Worm (Caenorhabditis elegans): Measurements from ENCODE around the gene T22D1.3.

DNA sequence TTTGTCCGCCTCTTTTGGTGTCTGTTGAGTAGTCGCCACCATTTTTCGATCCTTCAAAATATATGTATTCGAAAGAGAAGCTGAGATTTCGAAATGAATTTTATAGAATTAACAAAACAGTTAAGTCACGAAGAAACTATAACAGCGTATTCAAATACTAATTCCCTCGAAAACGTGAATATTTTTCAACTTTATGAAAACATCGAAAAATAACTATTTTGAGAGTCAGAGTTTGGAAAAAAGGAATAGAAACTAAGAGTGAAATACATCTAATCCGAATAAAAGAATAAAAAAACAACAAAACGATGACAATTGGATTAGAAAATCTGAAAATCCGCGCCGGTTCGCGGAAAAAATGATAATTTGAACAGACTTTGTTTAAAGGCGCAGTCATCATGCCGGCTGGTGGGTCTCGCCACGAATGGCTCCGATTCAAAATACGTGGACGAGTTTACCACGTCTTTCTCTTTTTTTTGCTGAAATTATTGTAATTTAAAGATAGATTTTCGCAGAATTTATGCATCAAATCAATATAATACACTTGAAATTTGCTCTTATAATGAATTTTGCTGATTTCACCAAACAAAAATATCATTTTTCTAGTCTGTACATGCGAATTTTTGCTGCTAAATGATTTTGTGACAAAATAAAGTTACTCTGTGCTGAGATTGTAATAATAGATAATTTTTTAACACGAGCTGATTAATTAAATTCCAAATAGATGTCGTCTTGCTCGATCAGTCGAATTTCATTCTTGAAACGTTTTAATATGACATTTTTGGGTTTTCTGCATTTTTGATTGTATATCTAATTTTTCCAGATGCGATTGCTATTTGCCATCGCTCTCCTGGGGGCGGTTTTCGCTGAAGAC, 3.2 kb upstream of the T22D1.3 start, which contains the start of the genes rpn-1 and ribo-1:
- TF ChIP-seq ztf-23 (GFP tag; IDR thresholded peaks at IDR 0.05) (no peak), klf-2 (GFP tag; conservative IDR thresholded peaks at IDR 0.05) (no peak), flt-1 (GFP tag; IDR thresholded peaks at IDR 0.05) (no peak), cog-1 (tag; optimal IDR thresholded peaks at IDR 0.05) (no peak), ztf-29 (GFP tag; IDR thresholded peaks at IDR 0.05) (no peak), ref-1 (GFP tag; conservative IDR thresholded peaks at IDR 0.05) (no peak), tab-1 (GFP tag; IDR thresholded peaks at IDR 0.05) (no peak), T22C8.4 (GFP tag; IDR thresholded peaks at IDR 0.05) (no peak), med-1 (GFP tag; optimal IDR thresholded peaks at IDR 0.05; ENCODE audit: insufficient read depth) (no peak)
